Fruit fly (Drosophila melanogaster) whole organism, embryonic: ENCODE data around the gene CG32573.
A peak's percentile ranks its signal among the peaks of the same experiment; 100 is the strongest.

Experiments
- ATbp ChIP-seq: fragments of 200-800 bp; sonication (Bioruptor generic); optimal IDR thresholded peaks from 2 replicates; lab custom pipeline; 2017; ENCODE audit warnings: missing biosample characterization, mild to moderate bottlenecking, missing genetic modification characterization, missing genetic modification reagents
- CG11093 ChIP-seq: fragments of 200-800 bp; sonication (Bioruptor generic); IDR thresholded peaks from 3 replicates; pipeline ENCODE4 v1.3.6; 2022; ENCODE audit warnings: missing biosample characterization, missing genetic modification characterization
- CG11560 ChIP-seq: fragments of 200-800 bp; sonication (Bioruptor generic); IDR thresholded peaks from 3 replicates; pipeline ENCODE4 v1.3.6; 2022; ENCODE audit warnings: missing biosample characterization, missing genetic modification characterization
- CG11696 ChIP-seq: fragments of 200-800 bp; sonication (Bioruptor generic); IDR thresholded peaks from 2 replicates; pipeline ENCODE4 v1.3.6; 2022; ENCODE audit warnings: missing biosample characterization, missing genetic modification characterization
- CG12391 ChIP-seq: fragments of 200-800 bp; sonication (Bioruptor generic); optimal IDR thresholded peaks from 3 replicates; lab custom pipeline; 2018; ENCODE audit warnings: missing biosample characterization, mild to moderate bottlenecking, missing genetic modification characterization, moderate library complexity
- CG13287 ChIP-seq: fragments of 200-800 bp; sonication (Bioruptor generic); IDR thresholded peaks from 2 replicates; pipeline ENCODE4 v1.3.6; 2022; ENCODE audit warnings: missing biosample characterization, missing genetic modification characterization; ENCODE audit not compliant: partially characterized antibody
- CG14965 ChIP-seq: fragments of 200-800 bp; sonication (Bioruptor generic); optimal IDR thresholded peaks from 2 replicates; lab custom pipeline; 2016; ENCODE audit warnings: missing biosample characterization, missing genetic modification characterization, borderline replicate concordance
- CG17186 ChIP-seq: fragments of 200-800 bp; sonication (Bioruptor generic); optimal IDR thresholded peaks from 3 replicates; lab custom pipeline; 2017; ENCODE audit warnings: missing biosample characterization, missing genetic modification reagents, missing genetic modification characterization
- CG18619 ChIP-seq: fragments of 200-800 bp; sonication (Bioruptor generic); optimal IDR thresholded peaks from 3 replicates; lab custom pipeline; 2017; ENCODE audit warnings: missing biosample characterization, mild to moderate bottlenecking, missing genetic modification characterization
- CG32532 ChIP-seq: fragments of 200-800 bp; sonication (Bioruptor generic); IDR thresholded peaks from 2 replicates; pipeline ENCODE4 v1.3.6; 2022; ENCODE audit warnings: missing biosample characterization, missing genetic modification characterization
- CG4282 ChIP-seq: fragments of 200-800 bp; sonication (Bioruptor generic); optimal IDR thresholded peaks from 2 replicates; lab custom pipeline; 2016; ENCODE audit warnings: missing biosample characterization, missing genetic modification characterization
- CG4820 ChIP-seq: fragments of 200-800 bp; sonication (Bioruptor generic); optimal IDR thresholded peaks from 3 replicates; lab custom pipeline; 2016; ENCODE audit warnings: missing biosample characterization, missing genetic modification characterization
- CG6175 ChIP-seq: fragments of 200-800 bp; sonication (Bioruptor generic); IDR thresholded peaks from 3 replicates; pipeline ENCODE4 v1.3.6; 2022; ENCODE audit warnings: missing biosample characterization, missing genetic modification characterization
- CG7745 ChIP-seq: fragments of 200-800 bp; sonication (Bioruptor generic); optimal IDR thresholded peaks from 2 replicates; lab custom pipeline; 2018; ENCODE audit warnings: missing biosample characterization, mild to moderate bottlenecking, missing genetic modification characterization, moderate library complexity
- CG8359 ChIP-seq: fragments of 200-800 bp; sonication (Bioruptor generic); optimal IDR thresholded peaks from 2 replicates; lab custom pipeline; 2017; ENCODE audit warnings: missing biosample characterization, mild to moderate bottlenecking, missing genetic modification characterization, borderline replicate concordance
- CG8388 ChIP-seq: fragments of 200-800 bp; sonication (Bioruptor generic); optimal IDR thresholded peaks from 2 replicates; lab custom pipeline; 2019; ENCODE audit warnings: missing biosample characterization, mild to moderate bottlenecking, missing genetic modification characterization, moderate library complexity
- CG8478 ChIP-seq: fragments of >200 bp; optimal IDR thresholded peaks from 2 replicates; lab custom pipeline; 2018
- CG9817 ChIP-seq: fragments of 200-800 bp; sonication (Bioruptor generic); optimal IDR thresholded peaks from 2 replicates; lab custom pipeline; 2018; ENCODE audit warnings: missing biosample characterization, mild to moderate bottlenecking, missing genetic modification characterization, moderate library complexity
- CrebB ChIP-seq: fragments of 200-800 bp; sonication (Bioruptor generic); optimal IDR thresholded peaks from 3 replicates; lab custom pipeline; 2018; ENCODE audit warnings: missing biosample characterization, mild to moderate bottlenecking, missing genetic modification characterization
- Dip3 ChIP-seq: fragments of 200-800 bp; sonication (Bioruptor generic); optimal IDR thresholded peaks from 3 replicates; lab custom pipeline; 2016; ENCODE audit warnings: missing biosample characterization, missing genetic modification characterization
- E2f2 ChIP-seq: fragments of 200-800 bp; sonication (Bioruptor generic); IDR thresholded peaks from 2 replicates; pipeline ENCODE4 v1.3.6; 2022; ENCODE audit warnings: missing biosample characterization, missing genetic modification characterization
- Fer3 ChIP-seq: fragments of 200-800 bp; sonication (Bioruptor generic); optimal IDR thresholded peaks from 2 replicates; lab custom pipeline; 2018; ENCODE audit warnings: missing biosample characterization, mild to moderate bottlenecking, missing genetic modification characterization, moderate library complexity
- HLH3B ChIP-seq: fragments of 200-800 bp; sonication (Bioruptor generic); IDR thresholded peaks from 2 replicates; pipeline ENCODE4 v1.3.6; 2022; ENCODE audit warnings: missing biosample characterization, missing genetic modification characterization
- Hand ChIP-seq: fragments of 200-800 bp; sonication (Bioruptor generic); optimal IDR thresholded peaks from 2 replicates; lab custom pipeline; 2017; ENCODE audit warnings: mild to moderate bottlenecking, missing biosample characterization, missing genetic modification reagents, missing genetic modification characterization
- Hey ChIP-seq: fragments of 200-800 bp; sonication (Bioruptor generic); optimal IDR thresholded peaks from 3 replicates; lab custom pipeline; 2018; ENCODE audit warnings: missing biosample characterization, mild to moderate bottlenecking, missing genetic modification characterization
- Hr78 ChIP-seq, 2 experiments: fragments of 200-800 bp in 1 of 2; fragments of >200 bp in 1 of 2; sonication (Bioruptor generic) in 1 of 2; optimal IDR thresholded peaks; 2 replicates each; lab custom pipeline; 2017 to 2019; ENCODE audit warnings: missing biosample characterization in 2 of 2, missing genetic modification characterization in 2 of 2, mild to moderate bottlenecking in 1 of 2, moderate library complexity in 1 of 2
- Nf-YB ChIP-seq: fragments of 200-800 bp; sonication (Bioruptor generic); optimal IDR thresholded peaks from 3 replicates; lab custom pipeline; 2019; ENCODE audit warnings: missing biosample characterization, mild to moderate bottlenecking, missing genetic modification characterization, moderate library complexity
- NfI ChIP-seq: fragments of 200-800 bp; sonication (Bioruptor generic); optimal IDR thresholded peaks from 3 replicates; lab custom pipeline; 2018; ENCODE audit warnings: missing biosample characterization, mild to moderate bottlenecking, missing genetic modification characterization, moderate library complexity
- PHDP ChIP-seq: fragments of 200-800 bp; sonication (Bioruptor generic); optimal IDR thresholded peaks from 3 replicates; lab custom pipeline; 2018; ENCODE audit warnings: missing biosample characterization, mild to moderate bottlenecking, missing genetic modification characterization, moderate library complexity
- Ptx1 ChIP-seq: fragments of 200-800 bp; sonication (Bioruptor generic); IDR thresholded peaks from 2 replicates; pipeline ENCODE4 v1.3.6; 2022; ENCODE audit warnings: missing biosample characterization, missing genetic modification characterization
- Tbp ChIP-seq: fragments of >200 bp; optimal IDR thresholded peaks from 2 replicates; lab custom pipeline; 2018; ENCODE audit warnings: missing biosample characterization, missing genetic modification characterization
- YL-1 ChIP-seq: fragments of 200-800 bp; sonication (Bioruptor generic); optimal IDR thresholded peaks from 3 replicates; lab custom pipeline; 2017; ENCODE audit warnings: missing biosample characterization, mild to moderate bottlenecking, missing genetic modification characterization
- ac ChIP-seq: fragments of 200-800 bp; sonication (Bioruptor generic); optimal IDR thresholded peaks from 3 replicates; lab custom pipeline; 2017; ENCODE audit warnings: missing biosample characterization, mild to moderate bottlenecking, missing genetic modification characterization
- da ChIP-seq: fragments of 200-800 bp; sonication (Bioruptor generic); optimal IDR thresholded peaks from 2 replicates; lab custom pipeline; 2016; ENCODE audit warnings: missing biosample characterization, missing genetic modification characterization
- dysf ChIP-seq: fragments of 200-800 bp; sonication (Bioruptor generic); IDR thresholded peaks from 3 replicates; pipeline ENCODE4 v1.3.6; 2022; ENCODE audit warnings: missing biosample characterization, missing genetic modification characterization
- ems ChIP-seq: fragments of 200-800 bp; sonication (Bioruptor generic); optimal IDR thresholded peaks from 3 replicates; lab custom pipeline; 2016; ENCODE audit warnings: missing biosample characterization, missing genetic modification characterization
- gem ChIP-seq: fragments of 200-800 bp; sonication (Bioruptor generic); optimal IDR thresholded peaks from 2 replicates; lab custom pipeline; 2019; ENCODE audit warnings: missing biosample characterization, mild to moderate bottlenecking, missing genetic modification characterization, moderate library complexity
- insv ChIP-seq, 2 experiments: fragments of 200-800 bp; sonication (Bioruptor generic); optimal IDR thresholded peaks; 3 replicates each; lab custom pipeline; 2016 to 2018; ENCODE audit warnings: missing biosample characterization in 2 of 2, missing genetic modification characterization in 2 of 2
- kah ChIP-seq: fragments of 200-800 bp; sonication (Bioruptor generic); optimal IDR thresholded peaks from 2 replicates; lab custom pipeline; 2018; ENCODE audit warnings: missing biosample characterization, mild to moderate bottlenecking, missing genetic modification characterization
- lbe ChIP-seq: fragments of 200-800 bp; sonication (Bioruptor generic); optimal IDR thresholded peaks from 2 replicates; lab custom pipeline; 2016; ENCODE audit warnings: missing biosample characterization, mild to moderate bottlenecking, missing genetic modification characterization
- maf-S ChIP-seq: fragments of 200-800 bp; sonication (Bioruptor generic); optimal IDR thresholded peaks from 2 replicates; lab custom pipeline; 2016; ENCODE audit warnings: missing biosample characterization, missing genetic modification characterization
- mam ChIP-seq: fragments of 200-800 bp; sonication (Bioruptor generic); optimal IDR thresholded peaks from 3 replicates; lab custom pipeline; 2016; ENCODE audit warnings: missing biosample characterization, missing genetic modification characterization
- nerfin-2 ChIP-seq: fragments of 200-800 bp; sonication (Bioruptor generic); IDR thresholded peaks from 2 replicates; pipeline ENCODE4 v1.3.6; 2022; ENCODE audit warnings: missing biosample characterization, missing genetic modification characterization; ENCODE audit not compliant: partially characterized antibody
- org-1 ChIP-seq: fragments of 200-800 bp; sonication (Bioruptor generic); optimal IDR thresholded peaks from 2 replicates; lab custom pipeline; 2017; ENCODE audit warnings: missing biosample characterization, missing genetic modification characterization
- pho ChIP-seq: fragments of 200-800 bp; sonication (Bioruptor generic); optimal IDR thresholded peaks from 2 replicates; lab custom pipeline; 2016; ENCODE audit warnings: missing biosample characterization, missing genetic modification characterization
- pum ChIP-seq: fragments of 200-800 bp; sonication (Bioruptor generic); optimal IDR thresholded peaks from 2 replicates; lab custom pipeline; 2016; ENCODE audit warnings: missing biosample characterization, missing genetic modification characterization
- pzg ChIP-seq: fragments of 200-800 bp; sonication (Bioruptor generic); optimal IDR thresholded peaks from 3 replicates; lab custom pipeline; 2018; ENCODE audit warnings: missing biosample characterization, mild to moderate bottlenecking, missing genetic modification characterization, moderate library complexity
- sens-2 ChIP-seq: fragments of 200-800 bp; sonication (Bioruptor generic); IDR thresholded peaks from 2 replicates; pipeline ENCODE4 v1.3.6; 2022; ENCODE audit warnings: missing biosample characterization, missing genetic modification characterization

CG32573 gene

DNA sequence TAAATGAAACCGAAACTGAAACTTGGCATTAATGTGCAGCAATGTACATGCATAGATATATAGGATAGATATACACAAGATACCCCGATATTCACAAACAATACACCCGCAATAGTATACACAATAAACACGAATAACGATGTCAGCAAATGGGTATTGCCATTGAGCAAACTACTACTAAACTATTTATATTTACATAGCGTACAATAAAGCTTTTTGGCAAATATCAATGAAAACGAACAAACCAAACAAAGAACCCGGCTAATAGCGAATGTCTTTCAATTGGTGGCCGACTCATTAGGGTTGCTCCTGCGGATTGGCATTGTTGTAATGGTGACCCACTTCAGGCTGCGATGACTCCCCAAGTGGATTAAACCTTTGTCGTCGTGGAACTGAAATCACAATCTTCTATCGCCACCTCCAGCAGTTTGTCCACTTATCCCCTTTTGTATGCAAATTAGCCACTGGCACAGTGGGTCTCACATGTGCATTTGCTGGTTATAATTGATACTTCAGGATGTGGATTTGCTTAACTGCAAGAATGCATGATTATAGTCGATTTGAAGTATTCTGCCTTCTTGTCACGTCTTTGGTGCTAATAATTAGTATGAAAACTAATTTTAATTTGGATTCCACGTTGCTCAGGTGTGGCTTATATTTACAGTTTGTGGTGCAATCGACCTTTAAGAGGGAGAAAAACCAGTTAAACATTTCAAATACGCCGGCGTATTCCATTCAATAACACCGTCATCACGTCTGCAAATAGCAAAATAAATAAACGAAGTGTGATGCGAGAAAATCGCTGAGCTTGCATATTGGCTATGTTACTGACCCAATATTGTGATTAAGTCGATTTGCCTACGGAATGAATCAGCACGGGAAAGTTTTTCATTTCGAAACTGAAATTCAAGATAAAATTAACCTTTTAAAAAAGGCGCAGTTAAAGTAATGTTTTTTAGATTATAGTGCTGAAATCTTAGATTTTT lies 805 bp upstream of the CG32573 start (continued):
- TF ChIP-seq CG13287 (no peak), Hey (tag; lab: Kevin White, UChicago) (no peak), CG4282 (GFP tag; lab: Kevin White, UChicago) (no peak), gem (peak; percentile 51), pzg (GFP tag; lab: Kevin White, UChicago) (no peak), sens-2 (peak; percentile 71), CG6175 (GFP tag; lab: Robert Waterston, UW) (peak; percentile 15; the same call in 1 of the 3 replicates), CG12391 (tag; lab: Kevin White, UChicago) (no peak), mam (GFP tag; lab: Kevin White, UChicago) (peak; percentile 70), Ptx1 (peak; percentile 58), CG9817 (tag; lab: Kevin White, UChicago) (no peak), CrebB (tag; lab: Kevin White, UChicago) (no peak), lbe (GFP tag; lab: Kevin White, UChicago) (no peak), ems (GFP tag; lab: Kevin White, UChicago) (no peak), Fer3 (tag; lab: Kevin White, UChicago) (no peak), org-1 (GFP tag; lab: Kevin White, UChicago) (peak; percentile 57), insv (GFP tag; optimal IDR thresholded peaks at IDR 0.05; lab: Kevin White, UChicago) (no peak), da (GFP tag; lab: Kevin White, UChicago) (no peak), CG18619 (no peak), CG11093 (GFP tag; lab: Robert Waterston, UW) (no peak), CG8478 (no peak), CG4820 (GFP tag; lab: Kevin White, UChicago) (no peak), CG14965 (GFP tag; lab: Kevin White, UChicago) (no peak), CG8359 (GFP tag; lab: Kevin White, UChicago) (no peak), nerfin-2 (GFP tag; lab: Robert Waterston, UW) (no peak), pum (GFP tag; lab: Kevin White, UChicago) (peak; percentile 67), pho (GFP tag; lab: Kevin White, UChicago) (no peak), CG8388 (GFP tag; lab: Kevin White, UChicago) (no peak), CG11560 (tag; lab: Robert Waterston, UW) (no peak), HLH3B (GFP tag; lab: Robert Waterston, UW) (peak; percentile 47; the same call in 1 of the 2 replicates), kah (GFP tag; lab: Kevin White, UChicago) (no peak), Hand (GFP tag; lab: Kevin White, UChicago) (no peak), NfI (no peak), dysf (GFP tag; lab: Robert Waterston, UW) (peak; percentile 80), ATbp (GFP tag; lab: Kevin White, UChicago) (peak; percentile 16), CG32532 (no peak), Hr78 (GFP tag; optimal IDR thresholded peaks at IDR 0.05; lab: Kevin White, UChicago) (peak in 1 of 2 experiments; percentile 30), CG11696 (GFP tag; lab: Robert Waterston, UW) (peak; percentile 62), CG7745 (tag; lab: Kevin White, UChicago) (no peak), Dip3 (GFP tag; lab: Kevin White, UChicago) (peak; percentile 64), ac (GFP tag; lab: Kevin White, UChicago) (no peak), Tbp (GFP tag; lab: Kevin White, UChicago) (no peak), Nf-YB (GFP tag; lab: Kevin White, UChicago) (no peak), CG17186 (GFP tag; lab: Kevin White, UChicago) (no peak), PHDP (tag; lab: Kevin White, UChicago) (no peak), maf-S (GFP tag; lab: Kevin White, UChicago) (no peak), E2f2 (no peak; the same call in 1 of the 2 replicates), YL-1 (GFP tag; lab: Kevin White, UChicago) (no peak)
